Fruit fly (Drosophila melanogaster): Measurements from ENCODE around the gene sti.

sti gene

dm6 chr3L:12537123-12537522 is 22.5 kb upstream of the sti start, which contains the start of gene CG4069:
TSS of gene CG4069 (minus strand) at chr3L:12537315.
- TF ChIP-seq cnc (optimal IDR thresholded peaks at IDR 0.05) = no peak
- peak; percentile 12 for TF ChIP-seq bab1 (GFP tag; optimal IDR thresholded peaks at IDR 0.05)
- peak; percentile 94 for TF ChIP-seq Mnt (GFP tag; optimal IDR thresholded peaks at IDR 0.05)

DNA sequence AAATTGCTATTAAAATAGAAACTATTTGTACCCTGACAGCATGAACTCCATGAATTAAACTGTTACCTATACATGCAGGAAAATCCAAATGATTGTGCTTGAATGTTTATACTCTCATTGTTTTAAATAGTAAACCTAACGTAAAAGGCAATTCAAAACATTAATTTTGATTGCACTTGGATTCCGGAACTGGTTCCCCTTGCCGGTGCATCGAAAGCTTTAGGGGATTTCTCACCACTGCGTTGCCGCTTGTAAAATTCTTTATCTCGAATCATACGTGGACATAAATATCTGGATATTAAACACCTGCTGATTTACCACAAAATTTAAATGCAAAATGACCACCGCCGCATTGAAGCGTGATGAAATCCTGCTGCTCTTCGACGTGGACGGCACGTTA is 19.7 kb upstream of the sti start, which contains the start of gene Pmm2:
TSS of gene Pmm2 (plus strand) at position 273 of the 400 bp plus-strand sequence.
- TF ChIP-seq CG7045 (GFP tag; optimal IDR thresholded peaks at IDR 0.05) (no peak), Mnt (GFP tag; optimal IDR thresholded peaks at IDR 0.05) (peak; percentile 2), bab1 (GFP tag; optimal IDR thresholded peaks at IDR 0.05) (no peak), Hr96 (GFP tag; optimal IDR thresholded peaks at IDR 0.05) (no peak), tj (GFP tag; optimal IDR thresholded peaks at IDR 0.05) (no peak)

DNA sequence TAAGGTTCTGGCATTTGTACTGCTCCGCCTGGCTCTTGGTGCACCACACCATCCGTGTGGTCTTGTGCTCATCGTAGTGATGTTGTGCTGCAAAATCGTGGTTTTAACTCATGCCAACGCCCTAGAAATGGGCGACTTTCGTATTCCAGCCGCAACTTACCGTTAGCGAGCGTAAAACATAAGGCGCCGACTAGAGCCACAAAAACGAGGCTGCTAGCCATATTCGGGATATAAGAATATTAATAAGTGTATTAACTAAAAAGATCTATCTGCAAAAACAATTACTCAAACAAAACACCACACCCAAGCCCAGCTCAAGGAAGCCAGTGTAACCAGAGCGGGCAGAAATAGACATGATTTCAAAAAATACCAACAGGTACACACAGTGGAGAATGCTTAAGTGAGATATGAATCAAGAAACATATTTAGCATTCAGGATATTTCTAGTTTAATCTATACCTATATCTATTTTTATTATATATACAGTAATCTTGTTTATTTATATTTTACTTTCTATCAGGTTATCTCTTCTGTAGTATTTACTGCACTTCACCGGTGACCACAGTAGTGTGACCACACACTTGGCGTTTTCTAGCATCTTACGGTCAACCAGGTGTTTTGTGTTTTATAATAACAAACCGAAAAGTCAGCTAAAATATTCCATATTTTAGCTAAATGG is 18.9 kb upstream of the sti start, which contains the start of the genes Tsf2 and CG34242:
TSS of gene Tsf2 (minus strand) at position 333 of the 679 bp plus-strand sequence.
TSS of gene CG34242 (plus strand) at position 605 of the 679 bp plus-strand sequence.
- TF ChIP-seq CG33017 (tag; optimal IDR thresholded peaks at IDR 0.05) = peak; percentile 75
- TF ChIP-seq CG7101 (tag; optimal IDR thresholded peaks at IDR 0.05) = peak; percentile 87
- no peak for TF ChIP-seq CG7045 (GFP tag; optimal IDR thresholded peaks at IDR 0.05)
- TF ChIP-seq tj (GFP tag; optimal IDR thresholded peaks at IDR 0.05) = peak; percentile 35
- peak; percentile 55 for TF ChIP-seq pad (GFP tag; optimal IDR thresholded peaks at IDR 0.05)
- no peak for TF ChIP-seq Clk (GFP tag; optimal IDR thresholded peaks at IDR 0.05)
- peak; percentile 64 for TF ChIP-seq bab1 (GFP tag; optimal IDR thresholded peaks at IDR 0.05)
- TF ChIP-seq CG14711 (tag; optimal IDR thresholded peaks at IDR 0.05) = peak; percentile 91
- TF ChIP-seq CG11617 (GFP tag; optimal IDR thresholded peaks at IDR 0.05) = no peak
- TF ChIP-seq Crg-1 (GFP tag; optimal IDR thresholded peaks at IDR 0.05) = no peak
- TF ChIP-seq CG12768 (GFP tag; optimal IDR thresholded peaks at IDR 0.05) = peak; percentile 61
- no peak for TF ChIP-seq CG5204 (GFP tag; optimal IDR thresholded peaks at IDR 0.05)

DNA sequence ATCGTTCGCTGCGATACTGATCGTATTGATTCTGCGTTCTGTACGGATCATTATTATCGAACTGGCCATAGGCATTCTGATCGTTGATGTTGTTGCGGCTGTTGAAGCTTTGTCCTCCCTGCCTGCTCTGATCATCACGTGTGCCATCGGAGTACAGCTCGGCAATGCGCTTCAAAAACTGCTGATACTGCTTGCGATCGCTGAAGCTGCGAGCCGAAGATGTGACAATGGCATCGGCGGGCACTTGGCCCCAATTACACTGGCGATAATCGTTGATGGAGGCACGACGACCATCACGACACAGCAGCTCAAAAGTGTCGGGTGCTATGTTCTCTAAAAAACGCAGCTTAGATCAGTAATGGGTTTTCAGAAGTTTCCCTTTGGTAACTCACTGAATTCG is 17.6 kb upstream of the sti start:
- TF ChIP-seq Crg-1 (GFP tag; optimal IDR thresholded peaks at IDR 0.05) = no peak
- TF ChIP-seq CG5204 (GFP tag; optimal IDR thresholded peaks at IDR 0.05) = no peak
- no peak for TF ChIP-seq tj (GFP tag; optimal IDR thresholded peaks at IDR 0.05)
- TF ChIP-seq CG7045 (GFP tag; optimal IDR thresholded peaks at IDR 0.05) = no peak
- no peak for TF ChIP-seq kay (GFP tag; ENCODE audit: borderline replicate concordance)
- TF ChIP-seq CG11617 (GFP tag; optimal IDR thresholded peaks at IDR 0.05) = no peak
- TF ChIP-seq CG7101 (tag; optimal IDR thresholded peaks at IDR 0.05) = no peak
- no peak for TF ChIP-seq Mnt (GFP tag; optimal IDR thresholded peaks at IDR 0.05)
- TF ChIP-seq pad (GFP tag; optimal IDR thresholded peaks at IDR 0.05) = no peak
- no peak for TF ChIP-seq Clk (GFP tag; optimal IDR thresholded peaks at IDR 0.05)
- no peak for TF ChIP-seq CG33017 (tag; optimal IDR thresholded peaks at IDR 0.05)
- no peak for TF ChIP-seq Hr96 (GFP tag; optimal IDR thresholded peaks at IDR 0.05)
- no peak for TF ChIP-seq ovo (GFP tag; optimal IDR thresholded peaks at IDR 0.05)
- TF ChIP-seq CG14711 (tag; optimal IDR thresholded peaks at IDR 0.05) = no peak
- no peak for TF ChIP-seq CG1620 (GFP tag; optimal IDR thresholded peaks at IDR 0.05)
- no peak for TF ChIP-seq cic (GFP tag; optimal IDR thresholded peaks at IDR 0.05)
- TF ChIP-seq CG12768 (GFP tag; optimal IDR thresholded peaks at IDR 0.05) = no peak

dm6 chr3L:12530044-12530443 is 15.4 kb upstream of the sti start, which contains the start of gene nst:
TSS of gene nst (minus strand) at chr3L:12530171.
- TF ChIP-seq cnc (optimal IDR thresholded peaks at IDR 0.05) = no peak
- peak; percentile 21 for TF ChIP-seq bab1 (GFP tag; optimal IDR thresholded peaks at IDR 0.05)
- TF ChIP-seq ovo (GFP tag; optimal IDR thresholded peaks at IDR 0.05) = no peak
- no peak for TF ChIP-seq pad (GFP tag; optimal IDR thresholded peaks at IDR 0.05)
- no peak for TF ChIP-seq Mnt (GFP tag; optimal IDR thresholded peaks at IDR 0.05)
- no peak for TF ChIP-seq CG7101 (tag; optimal IDR thresholded peaks at IDR 0.05)
- TF ChIP-seq tj (GFP tag; optimal IDR thresholded peaks at IDR 0.05) = peak; percentile 22
- no peak for TF ChIP-seq toe (GFP tag; optimal IDR thresholded peaks at IDR 0.05)
- no peak for TF ChIP-seq cic (GFP tag; optimal IDR thresholded peaks at IDR 0.05)

DNA sequence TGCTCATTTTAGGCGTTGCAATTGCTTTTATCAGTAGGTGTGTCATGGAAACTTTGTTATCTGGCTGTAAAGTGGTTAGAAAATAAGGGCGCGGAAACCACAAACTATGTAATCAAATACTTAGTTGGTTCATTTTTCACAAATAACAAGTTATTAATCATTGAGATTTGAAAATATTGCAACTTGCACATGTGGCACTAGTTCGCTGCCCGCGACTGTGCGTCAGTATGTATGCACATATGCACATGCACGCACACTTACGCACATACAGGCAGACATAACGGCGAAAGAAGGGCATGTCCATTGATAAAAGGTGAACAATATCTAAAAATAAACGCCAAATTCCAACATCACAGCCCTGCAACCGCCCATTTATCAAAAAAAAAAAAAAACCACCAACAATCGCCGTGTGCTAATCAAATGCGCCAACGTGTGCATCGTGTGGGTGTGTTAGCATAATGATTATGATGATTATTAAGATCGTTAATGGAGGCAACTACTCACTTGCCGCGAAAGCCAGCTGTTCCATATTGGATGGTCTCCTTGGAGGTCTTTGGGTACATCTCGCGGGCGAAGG is 14.9 kb upstream of the sti start:
- TF ChIP-seq pad (GFP tag; optimal IDR thresholded peaks at IDR 0.05) (no peak), ovo (GFP tag; optimal IDR thresholded peaks at IDR 0.05) (peak; percentile 41), Clk (GFP tag; optimal IDR thresholded peaks at IDR 0.05) (peak; percentile 19), Mnt (GFP tag; optimal IDR thresholded peaks at IDR 0.05) (peak; percentile 50), bab1 (GFP tag; optimal IDR thresholded peaks at IDR 0.05) (no peak), toe (GFP tag; optimal IDR thresholded peaks at IDR 0.05) (no peak), Crg-1 (GFP tag; optimal IDR thresholded peaks at IDR 0.05) (no peak), CG7101 (tag; optimal IDR thresholded peaks at IDR 0.05) (peak; percentile 50), tj (GFP tag; optimal IDR thresholded peaks at IDR 0.05) (peak; percentile 15), CG5204 (GFP tag; optimal IDR thresholded peaks at IDR 0.05) (no peak), CG14711 (tag; optimal IDR thresholded peaks at IDR 0.05) (peak; percentile 3), cnc (optimal IDR thresholded peaks at IDR 0.05) (no peak), CG7045 (GFP tag; optimal IDR thresholded peaks at IDR 0.05) (peak; percentile 36), CG33017 (tag; optimal IDR thresholded peaks at IDR 0.05) (peak; percentile 66), CG11617 (GFP tag; optimal IDR thresholded peaks at IDR 0.05) (peak; percentile 21)

All from whole organism, adult.